Worm (Caenorhabditis elegans): ENCODE results near the gene rgs-6.
A peak's percentile ranks its signal among the peaks of the same experiment; 100 is the strongest.

- no peak for TF ChIP-seq zag-1 (tag; optimal IDR thresholded peaks at IDR 0.05)
- no peak for TF ChIP-seq nhr-12 (tag; optimal IDR thresholded peaks at IDR 0.05)
- TF ChIP-seq mdl-1 (tag; optimal IDR thresholded peaks at IDR 0.05) = no peak
- TF ChIP-seq nhr-77 (tag; optimal IDR thresholded peaks at IDR 0.05) = no peak
- no peak for TF ChIP-seq fkh-8 (tag; optimal IDR thresholded peaks at IDR 0.05)
- no peak for TF ChIP-seq sptf-1 (tag; optimal IDR thresholded peaks at IDR 0.05)
- no peak for TF ChIP-seq snpc-4 (tag; optimal IDR thresholded peaks at IDR 0.05)
- no peak for TF ChIP-seq lin-15B (tag; optimal IDR thresholded peaks at IDR 0.05)
- TF ChIP-seq nhr-20 (tag; optimal IDR thresholded peaks at IDR 0.05) = no peak
- TF ChIP-seq lin-14 (GFP tag; optimal IDR thresholded peaks at IDR 0.05) = peak; percentile 49
- TF ChIP-seq lin-13 (GFP tag; optimal IDR thresholded peaks at IDR 0.05) = no peak
- TF ChIP-seq fkh-4 (tag; optimal IDR thresholded peaks at IDR 0.05; ENCODE audit: borderline replicate concordance) = no peak
Observed at ce11 chrX:5764739-5765138, 31.2 kb upstream of the rgs-6 start.
